Fruit fly (Drosophila melanogaster): ENCODE measurements around the gene CG12426.

Gene CG12426

DNA sequence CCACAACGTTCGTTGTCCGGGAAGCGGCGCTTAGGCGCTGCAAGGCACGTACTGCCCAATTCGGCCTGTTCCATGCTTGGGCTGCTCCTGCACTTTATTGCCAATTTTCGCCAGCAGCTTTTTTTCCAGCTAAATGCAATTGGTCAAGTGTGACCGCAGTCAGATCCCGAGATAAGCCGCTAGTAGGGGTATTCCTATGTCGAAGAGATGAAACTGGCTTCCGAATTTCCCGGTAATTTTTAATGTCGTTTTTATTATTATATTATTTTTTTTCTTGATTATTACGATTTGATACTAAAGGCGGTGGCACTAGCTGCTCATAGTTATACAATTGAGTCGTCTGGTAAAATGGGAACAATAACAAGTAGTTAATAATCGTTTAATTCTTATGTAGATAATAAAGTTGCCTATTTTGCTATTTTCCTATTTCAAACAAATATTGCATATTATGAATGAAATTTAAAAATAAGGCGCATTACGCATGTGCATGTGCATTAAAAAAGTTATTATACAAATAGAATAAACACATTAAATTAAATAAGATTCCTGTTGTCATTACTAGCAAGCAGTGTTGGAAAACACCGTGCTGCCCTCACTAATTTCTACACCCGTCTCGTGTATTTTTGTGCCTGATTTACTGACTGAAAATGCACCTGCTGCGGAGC, 44.3 kb upstream of the CG12426 start, which contains the start of the genes CG5003 and mRpS22 (continued):
- TF ChIP-seq nmo (GFP tag; optimal IDR thresholded peaks at IDR 0.05) (peak; percentile 80), CG7839 (tag; optimal IDR thresholded peaks at IDR 0.05) (peak; percentile 70), nerfin-2 (GFP tag; IDR thresholded peaks at IDR 0.05; ENCODE audit: partially characterized antibody) (no peak), CG13296 (GFP tag; optimal IDR thresholded peaks at IDR 0.05) (peak; percentile 56), NK7.1 (GFP tag; optimal IDR thresholded peaks at IDR 0.05) (no peak), Oaz (GFP tag; IDR thresholded peaks at IDR 0.05) (peak; percentile 35; the same call in 1 of the 2 replicates), hb (GFP tag; IDR thresholded peaks at IDR 0.05; ENCODE audit: partially characterized antibody) (no peak), MBD-R2 (GFP tag; IDR thresholded peaks at IDR 0.05) (peak; percentile 68), Nf-YA (GFP tag; IDR thresholded peaks at IDR 0.05) (no peak), Kr (GFP tag; optimal IDR thresholded peaks at IDR 0.05) (no peak), mld (GFP tag; IDR thresholded peaks at IDR 0.05; ENCODE audit: partially characterized antibody) (no peak), ind (GFP tag; optimal IDR thresholded peaks at IDR 0.05) (peak; percentile 59), org-1 (GFP tag; optimal IDR thresholded peaks at IDR 0.05) (no peak), Fer2 (tag; optimal IDR thresholded peaks at IDR 0.05) (peak; percentile 63), ranshi (GFP tag; IDR thresholded peaks at IDR 0.05) (0 out of 2 replicates have a peak, but pooled peaks have one; percentile 11), CG6813 (GFP tag; optimal IDR thresholded peaks at IDR 0.05) (no peak), CG7745 (tag; optimal IDR thresholded peaks at IDR 0.05) (no peak), CG6272 (GFP tag; IDR thresholded peaks at IDR 0.05) (0 out of 2 replicates have a peak, but pooled peaks have one; percentile 2), CG8089 (GFP tag; optimal IDR thresholded peaks at IDR 0.05) (no peak), ash1 (GFP tag; optimal IDR thresholded peaks at IDR 0.05) (no peak), twi (tag; optimal IDR thresholded peaks at IDR 0.05) (peak; percentile 39), CG11398 (GFP tag; optimal IDR thresholded peaks at IDR 0.05) (no peak), z (GFP tag; IDR thresholded peaks at IDR 0.05) (no peak), CG17568 (GFP tag; optimal IDR thresholded peaks at IDR 0.05) (no peak), zfh1 (GFP tag; IDR thresholded peaks at IDR 0.05) (peak; percentile 6; the same call in 1 of the 3 replicates), bab2 (GFP tag; optimal IDR thresholded peaks at IDR 0.05) (peak; percentile 1), tll (GFP tag; optimal IDR thresholded peaks at IDR 0.05) (no peak), CG7357 (GFP tag; IDR thresholded peaks at IDR 0.05) (0 out of 3 replicates have a peak, but pooled peaks have one; percentile 26), Mad (GFP tag; optimal IDR thresholded peaks at IDR 0.05) (peak; percentile 27), zen2 (GFP tag; IDR thresholded peaks at IDR 0.05; ENCODE audit: partially characterized antibody) (no peak), CG6765 (GFP tag; optimal IDR thresholded peaks at IDR 0.05) (no peak), pho (GFP tag; optimal IDR thresholded peaks at IDR 0.05) (peak; percentile 16), chif (GFP tag; optimal IDR thresholded peaks at IDR 0.05) (peak in 1 of 2 experiments; percentile 2), cas (GFP tag; IDR thresholded peaks at IDR 0.05) (0 out of 2 replicates have a peak, but pooled peaks have one; percentile 8), sob (GFP tag; IDR thresholded peaks at IDR 0.05) (peak; percentile 74), crc (GFP tag; optimal IDR thresholded peaks at IDR 0.05) (no peak), CG10147 (GFP tag; optimal IDR thresholded peaks at IDR 0.05) (peak; percentile 27), CG15696 (tag; optimal IDR thresholded peaks at IDR 0.05) (peak; percentile 58), ac (GFP tag; optimal IDR thresholded peaks at IDR 0.05) (no peak), CG17912 (GFP tag; optimal IDR thresholded peaks at IDR 0.05) (no peak), fd3F (GFP tag; optimal IDR thresholded peaks at IDR 0.05) (peak; percentile 35), Dll (GFP tag; IDR thresholded peaks at IDR 0.05; ENCODE audit: partially characterized antibody) (peak; percentile 41; the same call in 2 of the 4 replicates), fu2 (GFP tag; optimal IDR thresholded peaks at IDR 0.05) (no peak), CG2889 (GFP tag; IDR thresholded peaks at IDR 0.05) (no peak), CG31224 (GFP tag; IDR thresholded peaks at IDR 0.05) (no peak; the same call in 1 of the 2 replicates), insv (GFP tag; optimal IDR thresholded peaks at IDR 0.05) (peak in 1 of 2 experiments; percentile 22), bcd (GFP tag; optimal IDR thresholded peaks at IDR 0.05) (peak; percentile 50), ssp (GFP tag; IDR thresholded peaks at IDR 0.05) (peak; percentile 36; the same call in 1 of the 2 replicates), sug (tag; optimal IDR thresholded peaks at IDR 0.05) (peak; percentile 73)

Measured in whole organism, embryonic.